Worm (Caenorhabditis elegans): Measurements from ENCODE around the gene nkb-3.

DNA sequence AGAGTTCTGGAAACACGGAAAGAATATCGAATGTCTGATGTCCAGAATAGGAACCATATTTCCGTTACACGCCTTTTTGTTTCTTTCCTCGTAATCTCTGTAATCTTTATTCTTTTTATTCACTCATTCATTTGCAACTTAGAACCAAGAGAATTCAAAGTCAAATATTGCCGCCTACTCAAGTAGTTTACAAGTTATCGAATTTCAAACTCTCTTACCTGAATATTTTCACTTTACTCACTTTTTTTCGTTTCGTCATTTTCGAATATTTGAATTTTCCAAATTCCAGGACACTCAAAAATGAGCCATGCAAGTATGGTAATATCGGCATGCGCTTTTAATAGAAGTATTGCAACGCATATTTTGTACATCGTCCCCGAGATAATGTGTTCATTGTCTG is 46.0 kb downstream of the nkb-3 start, which contains the start of gene K11E4.6:
- TF ChIP-seq egl-13 (tag; optimal IDR thresholded peaks at IDR 0.05), result no peak
- no peak for TF ChIP-seq unc-62 (GFP tag; optimal IDR thresholded peaks at IDR 0.05)
- TF ChIP-seq nhr-11 (tag; optimal IDR thresholded peaks at IDR 0.05), result no peak
- TF ChIP-seq nhr-12 (tag; optimal IDR thresholded peaks at IDR 0.05), result no peak
- no peak for TF ChIP-seq Y116A8C.19 (tag; optimal IDR thresholded peaks at IDR 0.05; ENCODE audit: borderline replicate concordance)
- no peak for TF ChIP-seq elt-2 (tag; optimal IDR thresholded peaks at IDR 0.05)
- no peak for TF ChIP-seq ama-1 (optimal IDR thresholded peaks at IDR 0.05)
- TF ChIP-seq ces-1 (GFP tag; optimal IDR thresholded peaks at IDR 0.05), result no peak
- no peak for TF ChIP-seq lin-15B (tag; optimal IDR thresholded peaks at IDR 0.05)
- TF ChIP-seq pqm-1 (tag; optimal IDR thresholded peaks at IDR 0.05), result no peak
- TF ChIP-seq nhr-19 (GFP tag; conservative IDR thresholded peaks at IDR 0.05), result no peak
- TF ChIP-seq nhr-28 (tag; optimal IDR thresholded peaks at IDR 0.05), result no peak
- TF ChIP-seq sptf-1 (tag; optimal IDR thresholded peaks at IDR 0.05), result no peak
